Worm (Caenorhabditis elegans): ENCODE measurements around the gene srh-45.

DNA sequence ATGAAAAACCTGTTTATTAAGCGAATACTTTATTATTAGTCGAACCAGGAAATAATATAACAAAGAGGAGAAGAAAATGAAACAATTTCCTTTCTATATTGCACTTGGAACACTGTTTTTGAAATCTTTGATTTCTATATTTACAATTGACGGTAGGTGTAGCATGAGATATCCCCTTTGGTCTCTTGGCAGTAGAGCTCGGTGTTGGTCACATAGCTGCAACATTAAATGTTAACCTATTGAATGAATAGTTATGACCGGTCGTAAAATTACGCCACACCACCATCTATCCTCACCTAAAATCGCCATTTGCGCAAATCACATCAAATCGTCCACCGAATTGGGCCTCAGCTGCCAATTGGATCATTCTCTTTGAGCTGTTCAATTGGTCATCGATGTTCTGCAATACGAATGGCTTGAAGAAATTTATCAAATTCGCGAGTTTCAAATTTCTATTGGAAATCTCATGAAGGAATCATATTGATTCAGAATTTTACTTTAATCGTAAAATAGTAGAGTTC lies 40.1 kb upstream of the srh-45 start:
- TF ChIP-seq alr-1 (tag; optimal IDR thresholded peaks at IDR 0.05) (no peak), ama-1 (optimal IDR thresholded peaks at IDR 0.05) (no peak), ztf-11 (tag; optimal IDR thresholded peaks at IDR 0.05) (no peak), egl-27 (tag; optimal IDR thresholded peaks at IDR 0.05) (no peak), mdl-1 (tag; optimal IDR thresholded peaks at IDR 0.05) (no peak), lin-11 (tag; optimal IDR thresholded peaks at IDR 0.05) (no peak), nhr-6 (tag; optimal IDR thresholded peaks at IDR 0.05) (no peak), lin-13 (GFP tag; optimal IDR thresholded peaks at IDR 0.05) (no peak), fos-1 (tag; optimal IDR thresholded peaks at IDR 0.05) (no peak), nhr-25 (tag; optimal IDR thresholded peaks at IDR 0.05) (no peak)
